Fruit fly (Drosophila melanogaster) whole organism, embryonic: ENCODE results near the gene retinin.
A peak's percentile ranks its signal among the peaks of the same experiment; 100 is the strongest.

Experiments
- Aef1 ChIP-seq: fragments of 200-800 bp; sonication (Bioruptor generic); IDR thresholded peaks from 3 replicates; pipeline ENCODE4 v1.3.6; 2022; ENCODE audit warnings: missing biosample characterization, missing genetic modification characterization
- Asciz ChIP-seq: fragments of 200-800 bp; sonication (Bioruptor generic); optimal IDR thresholded peaks from 2 replicates; lab custom pipeline; 2017; ENCODE audit warnings: missing biosample characterization, mild to moderate bottlenecking, missing genetic modification characterization, missing genetic modification reagents
- Blimp-1 ChIP-seq: fragments of 200-800 bp; sonication (Bioruptor generic); optimal IDR thresholded peaks from 3 replicates; lab custom pipeline; 2018; ENCODE audit warnings: missing biosample characterization, missing genetic modification characterization, mild to moderate bottlenecking, moderate library complexity, missing genetic modification reagents
- Bteb2 ChIP-seq: fragments of 200-800 bp; sonication (Bioruptor generic); optimal IDR thresholded peaks from 2 replicates; lab custom pipeline; 2016; ENCODE audit warnings: missing biosample characterization, missing genetic modification characterization
- CG11504 ChIP-seq: fragments of 200-800 bp; sonication (Bioruptor generic); optimal IDR thresholded peaks from 3 replicates; lab custom pipeline; 2019; ENCODE audit warnings: missing biosample characterization, mild to moderate bottlenecking, missing genetic modification characterization, moderate library complexity
- CG12942 ChIP-seq: fragments of 200-800 bp; sonication (Bioruptor generic); optimal IDR thresholded peaks from 3 replicates; lab custom pipeline; 2016; ENCODE audit warnings: missing biosample characterization, missing genetic modification characterization
- CG13296 ChIP-seq: fragments of 200-800 bp; sonication (Bioruptor generic); optimal IDR thresholded peaks from 3 replicates; lab custom pipeline; 2018; ENCODE audit warnings: missing biosample characterization, mild to moderate bottlenecking, missing genetic modification characterization
- CG13894 ChIP-seq: fragments of 200-800 bp; sonication (Bioruptor generic); optimal IDR thresholded peaks from 3 replicates; lab custom pipeline; 2018; ENCODE audit warnings: missing biosample characterization, mild to moderate bottlenecking, missing genetic modification characterization, moderate library complexity
- CG14050 ChIP-seq: fragments of 200-800 bp; sonication (Bioruptor generic); IDR thresholded peaks from 3 replicates; pipeline ENCODE4 v1.3.6; 2022; ENCODE audit warnings: missing biosample characterization, missing genetic modification characterization
- CG14667 ChIP-seq: fragments of 200-800 bp; sonication (Bioruptor generic); IDR thresholded peaks from 2 replicates; pipeline ENCODE4 v1.3.6; 2022; ENCODE audit warnings: missing biosample characterization, missing genetic modification characterization
- CG1603 ChIP-seq: fragments of 200-800 bp; sonication (Bioruptor generic); optimal IDR thresholded peaks from 2 replicates; lab custom pipeline; 2019; ENCODE audit warnings: missing biosample characterization, mild to moderate bottlenecking, missing genetic modification characterization, moderate library complexity
- CG17359 ChIP-seq: fragments of 200-800 bp; sonication (Bioruptor generic); optimal IDR thresholded peaks from 3 replicates; lab custom pipeline; 2018; ENCODE audit warnings: missing biosample characterization, mild to moderate bottlenecking, missing genetic modification characterization, moderate library complexity
- CG17568 ChIP-seq: fragments of 200-800 bp; sonication (Bioruptor generic); optimal IDR thresholded peaks from 2 replicates; lab custom pipeline; 2018; ENCODE audit warnings: missing biosample characterization, mild to moderate bottlenecking, missing genetic modification characterization, moderate library complexity
- CG18011 ChIP-seq: fragments of 200-800 bp; sonication (Bioruptor generic); optimal IDR thresholded peaks from 2 replicates; lab custom pipeline; 2017; ENCODE audit warnings: missing biosample characterization, missing genetic modification characterization, mild to moderate bottlenecking, moderate library complexity, missing genotype
- CG1832 ChIP-seq: fragments of 200-800 bp; sonication (Bioruptor generic); optimal IDR thresholded peaks from 2 replicates; lab custom pipeline; 2017; ENCODE audit warnings: missing biosample characterization, mild to moderate bottlenecking, missing genetic modification characterization, inconsistent platforms
- CG18476 ChIP-seq: fragments of 200-800 bp; sonication (Bioruptor generic); optimal IDR thresholded peaks from 2 replicates; lab custom pipeline; 2016; ENCODE audit warnings: missing biosample characterization, mild to moderate bottlenecking, missing genetic modification characterization
- CG31441 ChIP-seq: fragments of 200-800 bp; sonication (Bioruptor generic); IDR thresholded peaks from 2 replicates; pipeline ENCODE4 v1.3.6; 2022; ENCODE audit warnings: missing biosample characterization, missing genetic modification characterization
- CG32532 ChIP-seq: fragments of 200-800 bp; sonication (Bioruptor generic); IDR thresholded peaks from 2 replicates; pipeline ENCODE4 v1.3.6; 2022; ENCODE audit warnings: missing biosample characterization, missing genetic modification characterization
- CG6854 ChIP-seq: fragments of 200-800 bp; sonication (Bioruptor generic); optimal IDR thresholded peaks from 3 replicates; lab custom pipeline; 2017; ENCODE audit warnings: missing biosample characterization, mild to moderate bottlenecking, missing genetic modification characterization
- CG7928 ChIP-seq: fragments of 200-800 bp; sonication (Bioruptor generic); optimal IDR thresholded peaks from 2 replicates; lab custom pipeline; 2017; ENCODE audit warnings: missing biosample characterization, mild to moderate bottlenecking, missing genetic modification characterization
- Dll ChIP-seq: fragments of 200-800 bp; sonication (Bioruptor generic); IDR thresholded peaks from 4 replicates; pipeline ENCODE4 v1.3.6; 2022; ENCODE audit warnings: missing biosample characterization, missing genetic modification characterization; ENCODE audit not compliant: partially characterized antibody
- Fer1 ChIP-seq: fragments of 200-800 bp; sonication (Bioruptor generic); optimal IDR thresholded peaks from 2 replicates; lab custom pipeline; 2017; ENCODE audit warnings: missing biosample characterization, mild to moderate bottlenecking, missing genetic modification characterization
- H2.0 ChIP-seq: fragments of 200-800 bp; sonication (Bioruptor generic); IDR thresholded peaks from 2 replicates; pipeline ENCODE4 v1.3.6; 2022; ENCODE audit warnings: missing biosample characterization, missing genetic modification characterization
- HLH3B ChIP-seq: fragments of 200-800 bp; sonication (Bioruptor generic); IDR thresholded peaks from 2 replicates; pipeline ENCODE4 v1.3.6; 2022; ENCODE audit warnings: missing biosample characterization, missing genetic modification characterization
- MTF-1 ChIP-seq: fragments of 200-800 bp; sonication (Bioruptor generic); optimal IDR thresholded peaks from 2 replicates; lab custom pipeline; 2018; ENCODE audit warnings: missing biosample characterization, mild to moderate bottlenecking, missing genetic modification characterization, borderline replicate concordance
- Meics ChIP-seq: fragments of 200-800 bp; sonication (Bioruptor generic); optimal IDR thresholded peaks from 2 replicates; lab custom pipeline; 2017; ENCODE audit warnings: missing biosample characterization, mild to moderate bottlenecking, missing genetic modification characterization
- PHDP ChIP-seq: fragments of 200-800 bp; sonication (Bioruptor generic); optimal IDR thresholded peaks from 3 replicates; lab custom pipeline; 2018; ENCODE audit warnings: missing biosample characterization, mild to moderate bottlenecking, missing genetic modification characterization, moderate library complexity
- Poxn ChIP-seq: fragments of 200-800 bp; sonication (Bioruptor generic); IDR thresholded peaks from 2 replicates; pipeline ENCODE4 v1.3.6; 2022; ENCODE audit warnings: missing biosample characterization, missing genetic modification characterization
- Sox102F ChIP-seq: fragments of 200-800 bp; sonication (Bioruptor generic); optimal IDR thresholded peaks from 2 replicates; lab custom pipeline; 2018; ENCODE audit warnings: missing biosample characterization, mild to moderate bottlenecking, missing genetic modification characterization, moderate library complexity
- Ssrp ChIP-seq: fragments of 200-800 bp; sonication (Bioruptor generic); optimal IDR thresholded peaks from 2 replicates; lab custom pipeline; 2018; ENCODE audit warnings: missing biosample characterization, mild to moderate bottlenecking, missing genetic modification characterization, moderate library complexity
- aop ChIP-seq: fragments of 200-800 bp; sonication (Bioruptor generic); IDR thresholded peaks from 2 replicates; pipeline ENCODE4 v1.3.6; 2022; ENCODE audit warnings: missing biosample characterization, missing genetic modification characterization
- bsh ChIP-seq, 2 experiments: fragments of 200-800 bp; sonication (Bioruptor generic); optimal IDR thresholded peaks; 2 replicates each; lab custom pipeline; 2017 to 2018; ENCODE audit warnings: mild to moderate bottlenecking in 2 of 2, missing biosample characterization in 2 of 2, missing genetic modification characterization in 2 of 2, moderate library complexity in 1 of 2
- chinmo ChIP-seq: fragments of 200-800 bp; sonication (Bioruptor generic); IDR thresholded peaks from 4 replicates; pipeline ENCODE4 v1.3.6; 2022; ENCODE audit warnings: missing biosample characterization, missing genetic modification characterization; ENCODE audit not compliant: partially characterized antibody
- corto ChIP-seq: fragments of 200-800 bp; sonication (Bioruptor generic); optimal IDR thresholded peaks from 2 replicates; lab custom pipeline; 2016; ENCODE audit warnings: missing biosample characterization, mild to moderate bottlenecking, missing genetic modification characterization, moderate library complexity
- crol ChIP-seq: fragments of 200-800 bp; sonication (Bioruptor generic); IDR thresholded peaks from 2 replicates; pipeline ENCODE4 v1.3.6; 2022; ENCODE audit warnings: missing biosample characterization, missing genetic modification characterization
- cwo ChIP-seq: fragments of 200-800 bp; sonication (Bioruptor generic); optimal IDR thresholded peaks from 3 replicates; lab custom pipeline; 2017; ENCODE audit warnings: missing biosample characterization, missing genetic modification characterization, mild to moderate bottlenecking, moderate library complexity, missing genetic modification reagents
- ems ChIP-seq: fragments of 200-800 bp; sonication (Bioruptor generic); optimal IDR thresholded peaks from 3 replicates; lab custom pipeline; 2016; ENCODE audit warnings: missing biosample characterization, missing genetic modification characterization
- exex ChIP-seq: fragments of 200-800 bp; sonication (Bioruptor generic); optimal IDR thresholded peaks from 4 replicates; lab custom pipeline; 2018; ENCODE audit warnings: missing biosample characterization, mild to moderate bottlenecking, missing genetic modification characterization, moderate library complexity
- ftz-f1 ChIP-seq: fragments of 200-800 bp; sonication (Bioruptor generic); optimal IDR thresholded peaks from 2 replicates; lab custom pipeline; 2016; ENCODE audit warnings: missing biosample characterization, missing genetic modification characterization
- ham ChIP-seq: fragments of 200-800 bp; sonication (Bioruptor generic); IDR thresholded peaks from 2 replicates; pipeline ENCODE4 v1.3.6; 2022; ENCODE audit warnings: missing biosample characterization, missing genetic modification characterization
- hth ChIP-seq: fragments of >200 bp; optimal IDR thresholded peaks from 2 replicates; lab custom pipeline; 2017; ENCODE audit warnings: inconsistent platforms
- jing ChIP-seq: fragments of 200-800 bp; sonication (Bioruptor generic); optimal IDR thresholded peaks from 2 replicates; lab custom pipeline; 2018; ENCODE audit warnings: missing biosample characterization, mild to moderate bottlenecking, missing genetic modification characterization
- kah ChIP-seq: fragments of 200-800 bp; sonication (Bioruptor generic); optimal IDR thresholded peaks from 2 replicates; lab custom pipeline; 2018; ENCODE audit warnings: missing biosample characterization, mild to moderate bottlenecking, missing genetic modification characterization
- knrl ChIP-seq: fragments of 200-800 bp; sonication (Bioruptor generic); IDR thresholded peaks from 3 replicates; pipeline ENCODE4 v1.3.6; 2022; ENCODE audit warnings: missing biosample characterization, missing genetic modification characterization; ENCODE audit not compliant: partially characterized antibody
- luna ChIP-seq: fragments of 200-800 bp; sonication (Bioruptor generic); optimal IDR thresholded peaks from 2 replicates; lab custom pipeline; 2016; ENCODE audit warnings: missing biosample characterization, missing genetic modification characterization
- scrt ChIP-seq: fragments of 200-800 bp; sonication (Bioruptor generic); optimal IDR thresholded peaks from 2 replicates; lab custom pipeline; 2018; ENCODE audit warnings: missing biosample characterization, mild to moderate bottlenecking, missing genetic modification characterization, moderate library complexity
- sima ChIP-seq: fragments of 200-800 bp; sonication (Bioruptor generic); optimal IDR thresholded peaks from 2 replicates; lab custom pipeline; 2016; ENCODE audit warnings: missing biosample characterization, missing genetic modification characterization
- sqz ChIP-seq: fragments of 200-800 bp; sonication (Bioruptor generic); optimal IDR thresholded peaks from 3 replicates; lab custom pipeline; 2018; ENCODE audit warnings: missing biosample characterization, mild to moderate bottlenecking, missing genetic modification characterization
- z ChIP-seq: fragments of 200-800 bp; sonication (Bioruptor generic); IDR thresholded peaks from 3 replicates; pipeline ENCODE4 v1.3.6; 2022; ENCODE audit warnings: missing biosample characterization, missing genetic modification characterization

Gene retinin

dm6 chr3L:16328207-16328891 is 3.4 kb upstream of the retinin start, which contains the start of gene CG13058 (continued):
- peak; percentile 69 for TF ChIP-seq crol (GFP tag; lab: Robert Waterston, UW)
- no peak for TF ChIP-seq chinmo (GFP tag; lab: Robert Waterston, UW)
- no peak for TF ChIP-seq luna (GFP tag; lab: Kevin White, UChicago)
- TF ChIP-seq Bteb2 (GFP tag; lab: Kevin White, UChicago) = peak; percentile 42
- peak; percentile 25 for TF ChIP-seq CG7928 (GFP tag; lab: Kevin White, UChicago)
- TF ChIP-seq jing (GFP tag; lab: Kevin White, UChicago) = peak; percentile 42
- TF ChIP-seq Asciz (GFP tag; lab: Kevin White, UChicago) = no peak
- TF ChIP-seq Dll (GFP tag; lab: Robert Waterston, UW) = no peak
- no peak for TF ChIP-seq CG17568 (GFP tag; lab: Kevin White, UChicago)
- peak; percentile 7 for TF ChIP-seq MTF-1
- no peak for TF ChIP-seq Ssrp
- TF ChIP-seq Meics (GFP tag; lab: Kevin White, UChicago) = peak; percentile 61
- peak; percentile 37 for TF ChIP-seq scrt
- peak; percentile 14 for TF ChIP-seq CG18476 (GFP tag; lab: Kevin White, UChicago)
- TF ChIP-seq CG32532 (GFP tag; lab: Robert Waterston, UW) = no peak
- peak; percentile 45 for TF ChIP-seq CG12942
- no peak for TF ChIP-seq aop (GFP tag; lab: Robert Waterston, UW)
- no peak for TF ChIP-seq exex (tag; lab: Kevin White, UChicago)
- TF ChIP-seq ems (GFP tag; lab: Kevin White, UChicago) = no peak
- TF ChIP-seq CG13894 (tag; lab: Kevin White, UChicago) = peak; percentile 53
- TF ChIP-seq CG6854 (GFP tag; lab: Kevin White, UChicago) = peak; percentile 39
- peak; percentile 38 for TF ChIP-seq cwo (GFP tag; lab: Kevin White, UChicago)
- peak; percentile 72 for TF ChIP-seq CG13296 (GFP tag; lab: Kevin White, UChicago)
- no peak for TF ChIP-seq ftz-f1
- peak; percentile 69 for TF ChIP-seq PHDP (tag; lab: Kevin White, UChicago)
- TF ChIP-seq CG14667 (GFP tag; lab: Robert Waterston, UW) = 0 out of 2 replicates have a peak, but pooled peaks have one; percentile 22
- TF ChIP-seq Fer1 (GFP tag; lab: Kevin White, UChicago) = peak; percentile 84
- TF ChIP-seq CG11504 (tag; lab: Kevin White, UChicago) = peak; percentile 83
- TF ChIP-seq sima = no peak
- no peak for TF ChIP-seq Poxn
- 0 out of 2 replicates have a peak, but pooled peaks have one; percentile 42 for TF ChIP-seq CG31441
- TF ChIP-seq CG1603 (tag; lab: Kevin White, UChicago) = peak; percentile 28
- peak; percentile 76 for TF ChIP-seq CG14050
- no peak for TF ChIP-seq CG1832 (GFP tag; lab: Kevin White, UChicago)
- no peak for TF ChIP-seq knrl (GFP tag; lab: Robert Waterston, UW)
- no peak for TF ChIP-seq z (GFP tag; lab: Robert Waterston, UW)
- TF ChIP-seq bsh (GFP tag; optimal IDR thresholded peaks at IDR 0.05; lab: Kevin White, UChicago) = peak in 1 of 2 experiments; percentile 3
- TF ChIP-seq ham (GFP tag; lab: Robert Waterston, UW) = no peak
- no peak for TF ChIP-seq Blimp-1 (GFP tag; lab: Kevin White, UChicago)
- TF ChIP-seq CG18011 (GFP tag; lab: Kevin White, UChicago) = no peak
- peak; percentile 75 for TF ChIP-seq Sox102F (GFP tag; lab: Kevin White, UChicago)
- no peak for TF ChIP-seq corto (GFP tag; lab: Kevin White, UChicago)
- TF ChIP-seq sqz (GFP tag; lab: Kevin White, UChicago) = no peak
- peak; percentile 64 for TF ChIP-seq Aef1
- peak; percentile 53 for TF ChIP-seq CG17359 (tag; lab: Kevin White, UChicago)
- TF ChIP-seq HLH3B = peak; percentile 78
- TF ChIP-seq kah (GFP tag; lab: Kevin White, UChicago) = peak; percentile 19
- no peak for TF ChIP-seq hth
- peak; percentile 81 for TF ChIP-seq H2.0 (GFP tag; lab: Robert Waterston, UW)
